Worm (Caenorhabditis elegans): ENCODE measurements around the gene fbxc-26.

The fbxc-26 gene

DNA sequence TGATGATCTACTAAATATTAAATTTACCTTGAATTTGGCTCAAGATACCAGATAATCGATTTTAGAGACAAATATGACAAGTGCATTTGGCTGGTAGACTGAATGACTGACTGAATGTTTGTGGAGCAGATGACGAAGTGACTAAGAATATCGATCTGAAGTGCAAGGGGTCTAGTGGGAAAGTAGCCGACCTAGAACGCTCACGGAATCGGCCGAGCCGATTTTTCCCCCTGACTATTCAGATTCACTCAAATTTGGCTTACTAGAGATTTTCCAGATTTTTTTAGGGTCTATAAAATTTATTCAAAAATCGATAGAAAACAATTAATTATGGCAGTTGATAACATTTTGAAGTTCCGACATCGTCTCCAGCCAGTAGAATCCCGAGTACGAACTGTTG lies at the start of gene fbxc-26:
Gene fbxc-26 (minus strand): TSS at position 101 of the 400 bp plus-strand sequence.
- TF ChIP-seq F37D6.2 (tag; optimal IDR thresholded peaks at IDR 0.05): no peak
- TF ChIP-seq lin-29 (GFP tag; IDR thresholded peaks at IDR 0.05): no peak
- TF ChIP-seq arid-1 (GFP tag; conservative IDR thresholded peaks at IDR 0.05): no peak
- TF ChIP-seq ctbp-1 (GFP tag; IDR thresholded peaks at IDR 0.05): no peak
- TF ChIP-seq sdz-12 (GFP tag; optimal IDR thresholded peaks at IDR 0.05): no peak
- no peak for TF ChIP-seq ceh-82 (tag; optimal IDR thresholded peaks at IDR 0.05)
- no peak for TF ChIP-seq zfp-2 (tag; optimal IDR thresholded peaks at IDR 0.05)
- TF ChIP-seq F49E8.2 (tag; optimal IDR thresholded peaks at IDR 0.05; ENCODE audit: borderline replicate concordance): no peak
- no peak for TF ChIP-seq Y75B8A.6 (GFP tag; IDR thresholded peaks at IDR 0.05)
- no peak for TF ChIP-seq nhr-28 (tag; optimal IDR thresholded peaks at IDR 0.05)
- TF ChIP-seq nhr-25 (tag; optimal IDR thresholded peaks at IDR 0.05; ENCODE audit: borderline replicate concordance, insufficient read depth): no peak
- no peak for TF ChIP-seq zag-1 (tag; optimal IDR thresholded peaks at IDR 0.05)
- TF ChIP-seq saeg-2 (GFP tag; IDR thresholded peaks at IDR 0.05): no peak
- no peak for TF ChIP-seq nhr-10 (tag; optimal IDR thresholded peaks at IDR 0.05)
- TF ChIP-seq daf-16 (GFP tag; optimal IDR thresholded peaks at IDR 0.05): no peak
- no peak for TF ChIP-seq daf-16 (tag; optimal IDR thresholded peaks at IDR 0.05)

DNA sequence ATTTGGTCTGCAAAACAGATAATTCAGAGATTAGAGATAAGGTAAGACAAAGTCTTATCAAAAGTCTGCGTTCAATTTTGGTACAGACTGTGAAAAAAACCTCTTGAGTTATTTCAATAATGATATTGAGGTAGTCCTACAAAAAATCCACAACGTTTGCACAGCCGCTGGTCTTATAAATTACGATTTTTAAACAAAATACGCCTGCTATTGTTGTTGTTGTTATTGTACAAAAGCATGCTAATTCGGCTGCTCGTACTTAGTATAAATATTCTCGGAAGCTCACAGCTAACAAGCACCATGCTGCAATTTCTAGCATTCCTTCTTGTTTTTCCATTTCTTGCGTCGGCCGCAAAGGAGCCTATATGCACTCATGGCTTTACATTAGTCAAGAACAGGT lies 49.8 kb upstream of the fbxc-26 start, which contains the start of gene clec-19:
Gene clec-19 (plus strand): TSS at position 301 of the 400 bp plus-strand sequence.
- TF ChIP-seq ZK546.5 (tag; optimal IDR thresholded peaks at IDR 0.05) (no peak), daf-19 (GFP tag; conservative IDR thresholded peaks at IDR 0.05) (no peak), lin-13 (GFP tag; optimal IDR thresholded peaks at IDR 0.05) (no peak), nhr-102 (tag; optimal IDR thresholded peaks at IDR 0.05) (no peak), ztf-7 (tag; optimal IDR thresholded peaks at IDR 0.05) (no peak), nhr-48 (tag; optimal IDR thresholded peaks at IDR 0.05) (no peak), pha-4 (GFP tag; IDR thresholded peaks at IDR 0.05) (no peak), pha-4 (tag; optimal IDR thresholded peaks at IDR 0.05) (no peak), unc-39 (tag; optimal IDR thresholded peaks at IDR 0.05) (no peak), Y5F2A.4 (GFP tag; optimal IDR thresholded peaks at IDR 0.05) (no peak), ceh-62 (tag; optimal IDR thresholded peaks at IDR 0.05) (no peak), fkh-10 (GFP tag; optimal IDR thresholded peaks at IDR 0.05) (no peak), nhr-77 (tag; optimal IDR thresholded peaks at IDR 0.05) (no peak), attf-4 (tag; optimal IDR thresholded peaks at IDR 0.05) (no peak), lin-39 (tag; optimal IDR thresholded peaks at IDR 0.05) (no peak), lin-1 (GFP tag; IDR thresholded peaks at IDR 0.05) (no peak), T26A8.4 (GFP tag; IDR thresholded peaks at IDR 0.05) (no peak), nhr-6 (tag; optimal IDR thresholded peaks at IDR 0.05) (no peak), Y75B8A.6 (GFP tag; IDR thresholded peaks at IDR 0.05) (no peak)

DNA sequence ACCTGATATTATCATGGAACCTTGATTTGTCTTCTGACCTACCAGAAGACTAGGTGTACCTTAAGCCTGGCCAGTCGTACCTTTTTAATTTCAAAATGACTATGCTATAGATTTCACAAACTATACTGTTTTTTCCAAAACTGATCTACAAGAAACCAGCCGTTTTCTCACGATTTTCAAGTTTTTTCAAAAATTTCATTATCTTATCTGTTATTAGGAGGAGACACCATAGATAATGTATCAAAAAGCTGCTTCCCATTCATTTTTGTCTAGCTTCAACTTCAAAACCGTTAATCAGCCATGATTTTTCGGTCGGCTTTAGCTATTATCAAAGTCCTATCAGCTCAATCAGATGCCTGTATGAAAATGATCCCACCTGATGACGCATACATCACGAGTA lies 48.1 kb upstream of the fbxc-26 start, which contains the start of gene F36H5.12:
Gene F36H5.12 (plus strand): TSS at position 301 of the 400 bp plus-strand sequence.
- TF ChIP-seq hif-1 (tag; optimal IDR thresholded peaks at IDR 0.05) (no peak), nhr-76 (tag; optimal IDR thresholded peaks at IDR 0.05) (no peak), vab-7 (GFP tag; IDR thresholded peaks at IDR 0.05) (no peak)

DNA sequence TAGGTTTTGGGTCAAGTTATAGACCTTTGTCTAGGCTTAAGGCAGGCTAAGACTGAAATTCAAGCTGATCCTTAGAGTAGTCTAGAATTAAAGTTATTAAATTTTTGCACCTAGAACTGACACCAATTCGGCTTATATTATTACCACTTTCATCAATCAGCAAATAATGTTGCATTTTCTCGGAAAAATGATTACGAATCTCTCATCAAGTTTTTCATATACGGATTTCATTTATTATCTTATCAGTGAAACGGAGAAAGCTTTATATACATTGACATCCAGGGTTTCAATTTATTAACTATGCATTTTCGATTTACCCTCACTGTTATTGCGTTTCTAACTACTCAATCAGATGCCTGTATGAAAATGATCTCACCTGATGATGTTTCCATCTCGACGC lies 46.8 kb upstream of the fbxc-26 start, which contains the start of gene K07G6.1:
Gene K07G6.1 (plus strand): TSS at position 301 of the 400 bp plus-strand sequence.
- TF ChIP-seq snpc-4 (tag; optimal IDR thresholded peaks at IDR 0.05): no peak
- TF ChIP-seq snpc-1.2 (GFP tag; IDR thresholded peaks at IDR 0.05): no peak
- TF ChIP-seq unc-130 (GFP tag; optimal IDR thresholded peaks at IDR 0.05): no peak
- TF ChIP-seq Y48G9A.11 (GFP tag; IDR thresholded peaks at IDR 0.05): no peak
- TF ChIP-seq fos-1 (tag; optimal IDR thresholded peaks at IDR 0.05): no peak
- no peak for TF ChIP-seq nhr-76 (tag; optimal IDR thresholded peaks at IDR 0.05)
- TF ChIP-seq ZK337.2 (GFP tag; IDR thresholded peaks at IDR 0.05): no peak
- no peak for TF ChIP-seq ces-1 (GFP tag; optimal IDR thresholded peaks at IDR 0.05)
- no peak for TF ChIP-seq tra-1 (GFP tag; IDR thresholded peaks at IDR 0.05)
- no peak for TF ChIP-seq mep-1 (tag; optimal IDR thresholded peaks at IDR 0.05)
- TF ChIP-seq dmd-8 (GFP tag; IDR thresholded peaks at IDR 0.05): no peak
- no peak for TF ChIP-seq vab-7 (GFP tag; IDR thresholded peaks at IDR 0.05)
- TF ChIP-seq nhr-237 (tag; optimal IDR thresholded peaks at IDR 0.05): no peak
